Worm (Caenorhabditis elegans) whole organism, young adult: ENCODE data around the gene dsb-2.

Experiments used
- F22D6.2 ChIP-seq: sonication (generic microtip); optimal IDR thresholded peaks from 2 replicates; lab custom pipeline; 2016; ENCODE audit warnings: mild to moderate bottlenecking, missing genetic modification characterization, missing compliant biosample characterization
- F23B12.7 ChIP-seq: sonication (generic microtip); optimal IDR thresholded peaks from 2 replicates; lab custom pipeline; 2017; ENCODE audit warnings: missing genetic modification characterization, mild to moderate bottlenecking, missing compliant biosample characterization, antibody characterized with exemption, moderate library complexity; ENCODE audit not compliant: insufficient read depth
- F37B4.10 ChIP-seq: fragments of 200-800 bp; sonication (Bioruptor generic); IDR thresholded peaks from 2 replicates; pipeline ENCODE4 v1.3.6; 2022; ENCODE audit warnings: missing genetic modification characterization, missing compliant biosample characterization
- F39B2.1 ChIP-seq: fragments of 200-800 bp; sonication (Bioruptor generic); IDR thresholded peaks from 2 replicates; pipeline ENCODE4 v1.3.6; 2022; ENCODE audit warnings: missing genetic modification reagents, missing genetic modification characterization, missing compliant biosample characterization
- Y53G8AR.9 ChIP-seq: fragments of 200-800 bp; sonication (Bioruptor generic); conservative IDR thresholded peaks from 2 replicates; pipeline ENCODE4 v1.3.6; 2022; ENCODE audit warnings: missing genetic modification reagents, missing genetic modification characterization, missing compliant biosample characterization
- Y56A3A.18 ChIP-seq: fragments of 200-800 bp; sonication (Bioruptor generic); IDR thresholded peaks from 2 replicates; pipeline ENCODE4 v1.3.6; 2022; ENCODE audit warnings: missing genetic modification reagents, missing genetic modification characterization, missing compliant biosample characterization
- Y67H2A.10 ChIP-seq: fragments of 200-800 bp; sonication (Bioruptor generic); conservative IDR thresholded peaks from 2 replicates; pipeline ENCODE4 v1.3.6; 2022; ENCODE audit warnings: missing genetic modification reagents, missing genetic modification characterization, missing compliant biosample characterization
- Y79H2A.3 ChIP-seq: fragments of 200-800 bp; sonication (Bioruptor generic); conservative IDR thresholded peaks from 2 replicates; pipeline ENCODE4 v1.3.6; 2022; ENCODE audit warnings: missing genetic modification reagents, missing genetic modification characterization, missing compliant biosample characterization
- ZK185.1 ChIP-seq: sonication (generic microtip); optimal IDR thresholded peaks from 2 replicates; lab custom pipeline; 2016; ENCODE audit warnings: mild to moderate bottlenecking, missing genetic modification characterization, missing compliant biosample characterization; ENCODE audit not compliant: poor library complexity, severe bottlenecking
- ama-1 ChIP-seq, 3 experiments: fragments of 150-350 bp in 1 of 3; sonication (generic microtip) in 2 of 3; optimal IDR thresholded peaks; 2 replicates each; lab custom pipeline; 2014 to 2018; ENCODE audit warnings: missing biosample characterization in 2 of 3, missing genetic modification characterization in 2 of 3, missing genetic modification reagents in 2 of 3
- bed-2 ChIP-seq: fragments of 200-800 bp; sonication (Bioruptor generic); IDR thresholded peaks from 2 replicates; pipeline ENCODE4 v1.3.6; 2022; ENCODE audit warnings: missing genetic modification reagents, missing genetic modification characterization, missing compliant biosample characterization
- cebp-1 ChIP-seq, 2 experiments: fragments of 200-800 bp in 1 of 2; sonication (Bioruptor generic) in 1 of 2; sonication (generic microtip) in 1 of 2; IDR thresholded peaks in 1 of 2; optimal IDR thresholded peaks in 1 of 2; 2 replicates each; pipeline versions ENCODE4 v1.3.6 to Lab custom; 2017 to 2022; ENCODE audit warnings: missing compliant biosample characterization in 2 of 2, missing genetic modification characterization in 2 of 2, mild to moderate bottlenecking in 1 of 2, missing genetic modification reagents in 1 of 2, moderate library complexity in 1 of 2
- cebp-2 ChIP-seq: fragments of 200-800 bp; sonication (Bioruptor generic); IDR thresholded peaks from 2 replicates; pipeline ENCODE4 v1.3.6; 2022; ENCODE audit warnings: missing genetic modification characterization, missing compliant biosample characterization
- ceh-27 ChIP-seq: fragments of 200-800 bp; sonication (Bioruptor generic); optimal IDR thresholded peaks from 2 replicates; lab custom pipeline; 2018; ENCODE audit warnings: mild to moderate bottlenecking, missing genetic modification characterization, moderate library complexity, missing compliant biosample characterization
- ceh-58 ChIP-seq: fragments of 200-800 bp; sonication (Bioruptor generic); IDR thresholded peaks from 2 replicates; pipeline ENCODE4 v1.3.6; 2022; ENCODE audit warnings: missing genetic modification characterization, missing compliant biosample characterization
- egl-44 ChIP-seq: fragments of 200-800 bp; sonication (Bioruptor generic); IDR thresholded peaks from 2 replicates; pipeline ENCODE4 v1.3.6; 2022; ENCODE audit warnings: missing genetic modification reagents, missing genetic modification characterization, missing compliant biosample characterization
- egrh-3 ChIP-seq: fragments of 200-800 bp; sonication (Bioruptor generic); IDR thresholded peaks from 2 replicates; pipeline ENCODE4 v1.3.6; 2022; ENCODE audit warnings: missing genetic modification reagents, missing genetic modification characterization, missing compliant biosample characterization
- ekl-4 ChIP-seq: fragments of 200-800 bp; sonication (Bioruptor generic); IDR thresholded peaks from 2 replicates; pipeline ENCODE4 v1.3.6; 2022; ENCODE audit warnings: missing genetic modification reagents, missing genetic modification characterization, missing compliant biosample characterization
- hmg-1.2 ChIP-seq: fragments of 200-800 bp; sonication (Bioruptor generic); IDR thresholded peaks from 2 replicates; pipeline ENCODE4 v1.3.6; 2022; ENCODE audit warnings: missing genetic modification reagents, missing genetic modification characterization, missing compliant biosample characterization
- hmg-20 ChIP-seq: fragments of 200-800 bp; sonication (Bioruptor generic); IDR thresholded peaks from 2 replicates; pipeline ENCODE4 v1.3.6; 2022; ENCODE audit warnings: missing genetic modification reagents, missing genetic modification characterization, missing compliant biosample characterization
- hsf-1 ChIP-seq: fragments of 200-800 bp; sonication (Bioruptor generic); IDR thresholded peaks from 2 replicates; pipeline ENCODE4 v1.3.6; 2022; ENCODE audit warnings: missing genetic modification reagents, missing genetic modification characterization, missing compliant biosample characterization
- lin-26 ChIP-seq: fragments of 200-800 bp; sonication (Bioruptor generic); IDR thresholded peaks from 2 replicates; pipeline ENCODE4 v1.3.6; 2022; ENCODE audit warnings: missing genetic modification reagents, missing genetic modification characterization, missing compliant biosample characterization
- lin-35 ChIP-seq, 3 experiments: fragments of 150-350 bp in 2 of 3; sonication (generic microtip) in 1 of 3; optimal IDR thresholded peaks; 2 replicates each; lab custom pipeline; 2014 to 2018; ENCODE audit warnings: missing biosample characterization in 3 of 3, missing genetic modification characterization in 3 of 3, missing genetic modification reagents in 3 of 3
- lin-40 ChIP-seq: sonication (generic microtip); optimal IDR thresholded peaks from 2 replicates; lab custom pipeline; 2016; ENCODE audit warnings: missing genetic modification characterization, mild to moderate bottlenecking, missing compliant biosample characterization, missing genotype, missing genetic modification reagents
- lir-1 ChIP-seq: fragments of 200-800 bp; sonication (Bioruptor generic); conservative IDR thresholded peaks from 2 replicates; pipeline ENCODE4 v1.3.6; 2022; ENCODE audit warnings: missing genetic modification reagents, missing genetic modification characterization, missing compliant biosample characterization
- lsy-27 ChIP-seq: sonication (generic microtip); optimal IDR thresholded peaks from 2 replicates; lab custom pipeline; 2017; ENCODE audit warnings: missing genetic modification characterization, mild to moderate bottlenecking, missing compliant biosample characterization, antibody characterized with exemption, missing genotype, borderline replicate concordance; ENCODE audit not compliant: insufficient read depth
- madf-6 ChIP-seq: fragments of 200-800 bp; sonication (Bioruptor generic); IDR thresholded peaks from 2 replicates; pipeline ENCODE4 v1.3.6; 2022; ENCODE audit warnings: missing genetic modification reagents, missing genetic modification characterization, missing compliant biosample characterization
- mcd-1 ChIP-seq: fragments of 200-800 bp; sonication (Bioruptor generic); IDR thresholded peaks from 2 replicates; pipeline ENCODE4 v1.3.6; 2022; ENCODE audit warnings: missing genetic modification reagents, missing genetic modification characterization, missing compliant biosample characterization
- nhr-80 ChIP-seq: sonication (generic microtip); optimal IDR thresholded peaks from 2 replicates; lab custom pipeline; 2016; ENCODE audit warnings: missing genetic modification characterization, missing compliant biosample characterization
- pha-4 ChIP-seq: fragments of 150-350 bp; sonication (generic microtip); optimal IDR thresholded peaks from 2 replicates; lab custom pipeline; 2014; ENCODE audit warnings: missing biosample characterization, missing genetic modification reagents, missing genetic modification characterization
- rec-8 ChIP-seq, 2 experiments: sonication (generic microtip); optimal IDR thresholded peaks; 2 replicates each; lab custom pipeline; 2016; ENCODE audit warnings: mild to moderate bottlenecking in 2 of 2, missing genetic modification characterization in 2 of 2, missing genetic modification reagents in 2 of 2, missing genotype in 2 of 2, missing biosample characterization in 1 of 2, missing compliant biosample characterization in 1 of 2, moderate library complexity in 1 of 2
- rpc-1 ChIP-seq, 2 experiments: fragments of 150-350 bp in 1 of 2; sonication (generic microtip) in 1 of 2; optimal IDR thresholded peaks; 2 replicates each; lab custom pipeline; 2014 to 2018; ENCODE audit warnings: missing biosample characterization in 1 of 2, missing genetic modification characterization in 1 of 2, missing genetic modification reagents in 1 of 2, missing genotype in 1 of 2
- snpc-1.3 ChIP-seq: sonication (generic microtip); optimal IDR thresholded peaks from 2 replicates; lab custom pipeline; 2017; ENCODE audit warnings: missing genetic modification characterization, mild to moderate bottlenecking, missing compliant biosample characterization, antibody characterized with exemption, moderate library complexity, missing genotype, missing genetic modification reagents; ENCODE audit not compliant: insufficient read depth
- snpc-3.4 ChIP-seq: sonication (generic microtip); optimal IDR thresholded peaks from 2 replicates; lab custom pipeline; 2017; ENCODE audit warnings: missing genetic modification characterization, mild to moderate bottlenecking, missing compliant biosample characterization, antibody characterized with exemption, moderate library complexity, missing genotype, missing genetic modification reagents
- snpc-4 ChIP-seq, 5 experiments: fragments of 150-350 bp in 1 of 5; sonication (generic microtip) in 4 of 5; optimal IDR thresholded peaks; 2 replicates each; lab custom pipeline; 2014 to 2018; ENCODE audit warnings: missing genetic modification characterization in 5 of 5, missing biosample characterization in 3 of 5, antibody characterized with exemption in 2 of 5, mild to moderate bottlenecking in 2 of 5, missing compliant biosample characterization in 2 of 5, missing genotype in 2 of 5, moderate library complexity in 2 of 5, missing genetic modification reagents in 1 of 5
- tbp1 ChIP-seq: fragments of 200-800 bp; sonication (Bioruptor generic); optimal IDR thresholded peaks from 2 replicates; lab custom pipeline; 2018; ENCODE audit warnings: mild to moderate bottlenecking, missing genetic modification characterization, missing compliant biosample characterization
- tlf-1 ChIP-seq: fragments of 200-800 bp; sonication (Bioruptor generic); optimal IDR thresholded peaks from 2 replicates; lab custom pipeline; 2018; ENCODE audit warnings: mild to moderate bottlenecking, missing genetic modification characterization, missing compliant biosample characterization
- unc-130 ChIP-seq: sonication (generic microtip); optimal IDR thresholded peaks from 2 replicates; lab custom pipeline; 2016; ENCODE audit warnings: missing genetic modification reagents, missing genetic modification characterization, missing compliant biosample characterization
- unc-62 ChIP-seq: fragments of 150-350 bp; optimal IDR thresholded peaks from 2 replicates; lab custom pipeline; 2014; ENCODE audit warnings: missing biosample characterization, missing genetic modification reagents, missing genetic modification characterization
- ztf-18 ChIP-seq: sonication (generic microtip); optimal IDR thresholded peaks from 2 replicates; lab custom pipeline; 2016; ENCODE audit warnings: missing genotype, mild to moderate bottlenecking, missing genetic modification characterization, missing compliant biosample characterization

Gene dsb-2

DNA sequence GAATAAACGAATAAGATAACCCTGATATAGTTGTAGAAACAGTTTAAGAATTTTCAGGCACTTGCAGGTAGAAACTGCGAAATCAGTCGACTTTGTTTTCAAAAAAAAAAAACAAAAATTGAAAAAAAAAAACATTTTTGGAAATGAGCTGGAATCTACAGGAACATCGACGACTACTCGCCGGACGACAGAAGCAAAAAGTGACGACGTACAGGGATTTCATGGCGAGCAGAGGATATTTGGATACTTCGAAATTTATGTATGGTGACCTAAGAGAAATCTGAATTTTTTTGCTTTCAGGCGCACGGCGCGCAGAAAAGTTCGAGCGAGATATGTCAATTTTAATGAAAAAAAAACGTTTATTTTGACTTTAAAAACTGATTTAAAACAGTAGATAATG lies 9.8 kb upstream of the dsb-2 start:
- TF ChIP-seq unc-130 (GFP tag; lab: Kevin White, UChicago) (no peak), Y53G8AR.9 (0 out of 2 replicates have a peak, but pooled peaks have one; percentile 15), ama-1 (optimal IDR thresholded peaks at IDR 0.05; lab: Kevin White, UChicago) (peak; percentile 26), ama-1 (GFP tag; optimal IDR thresholded peaks at IDR 0.05; lab: Kevin White, UChicago) (no peak), egl-44 (no peak), snpc-3.4 (tag; lab: Kevin White, UChicago) (no peak), F39B2.1 (no peak), lin-35 (GFP tag; optimal IDR thresholded peaks at IDR 0.05; lab: Kevin White, UChicago) (no peak), hmg-1.2 (GFP tag; lab: Robert Waterston, UW) (no peak)

DNA sequence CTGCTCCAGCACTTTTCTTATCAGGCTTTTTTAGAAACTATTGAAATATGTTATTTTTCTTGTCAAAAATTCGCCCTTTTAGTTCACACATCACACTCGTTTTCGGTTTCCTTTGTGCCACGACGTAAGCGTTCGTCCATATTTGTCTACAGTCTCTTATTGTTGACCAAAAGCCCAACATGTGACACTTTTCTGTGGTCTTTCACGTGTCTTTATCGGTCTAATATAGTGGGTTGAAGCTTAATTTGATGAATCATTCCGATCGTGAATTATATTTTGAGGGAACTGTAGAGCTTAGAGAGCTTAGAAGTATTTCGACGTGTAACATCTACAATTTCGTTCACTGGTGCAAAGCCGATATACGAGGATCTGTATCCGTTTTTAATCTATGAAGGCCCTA lies 6.6 kb upstream of the dsb-2 start:
- TF ChIP-seq lin-40 (tag; lab: Kevin White, UChicago) (no peak), cebp-1 (GFP tag; IDR thresholded peaks at IDR 0.05; lab: Robert Waterston, UW) (no peak), cebp-1 (tag; optimal IDR thresholded peaks at IDR 0.05; lab: Kevin White, UChicago) (peak; percentile 14), pha-4 (tag; lab: Kevin White, UChicago) (peak; percentile 21), nhr-80 (tag; lab: Kevin White, UChicago) (peak; percentile 9)

DNA sequence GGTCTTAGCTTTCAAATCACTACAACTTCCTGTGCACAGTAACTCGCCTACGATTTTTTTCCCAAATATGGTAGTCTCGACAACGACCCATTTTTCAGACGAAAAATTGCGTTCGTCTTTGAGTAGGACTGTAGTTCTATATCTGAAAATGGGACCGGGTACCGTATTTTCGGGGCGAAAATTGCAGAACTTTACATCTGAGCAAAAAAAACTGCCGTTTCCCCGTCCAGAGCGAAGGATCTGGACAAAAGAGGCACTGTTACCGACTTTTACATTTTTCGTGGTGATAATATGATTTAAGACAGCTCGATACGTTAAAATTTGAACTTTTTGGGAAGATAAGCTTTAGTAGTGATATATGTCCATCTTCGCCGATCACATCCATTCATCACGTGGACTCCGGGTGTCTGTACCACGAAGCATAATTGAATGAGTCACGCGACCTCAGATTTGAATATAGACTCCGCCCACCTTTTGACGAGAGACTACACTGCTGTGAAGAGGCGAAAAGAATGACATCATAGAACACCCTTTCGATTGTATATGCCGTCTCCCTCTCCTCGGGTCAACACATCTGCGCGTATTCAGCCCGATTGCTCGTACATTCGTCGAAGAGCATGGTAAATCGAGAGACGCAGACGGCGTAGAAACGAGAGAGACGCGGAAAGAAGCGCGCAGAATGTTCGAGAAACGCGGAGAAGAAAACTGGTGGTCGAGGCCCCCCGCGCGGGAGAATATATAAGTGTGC lies 6.0 kb upstream of the dsb-2 start:
- TF ChIP-seq unc-62 = no peak
- no peak for TF ChIP-seq madf-6 (GFP tag; lab: Robert Waterston, UW)
- TF ChIP-seq hmg-1.2 (GFP tag; lab: Robert Waterston, UW) = peak; percentile 82
- no peak for TF ChIP-seq rec-8 (tag; optimal IDR thresholded peaks at IDR 0.05; lab: Kevin White, UChicago)
- 0 out of 2 replicates have a peak, but pooled peaks have one; percentile 45 for TF ChIP-seq ekl-4
- no peak for TF ChIP-seq F22D6.2 (tag; lab: Kevin White, UChicago)
- peak; percentile 19 for TF ChIP-seq ceh-27 (GFP tag; lab: Kevin White, UChicago)
- TF ChIP-seq Y67H2A.10 (GFP tag; lab: Robert Waterston, UW) = no peak
- no peak for TF ChIP-seq lir-1 (GFP tag; lab: Robert Waterston, UW)
- TF ChIP-seq Y56A3A.18 = no peak
- no peak for TF ChIP-seq egrh-3 (GFP tag; lab: Robert Waterston, UW)
- TF ChIP-seq lin-26 (GFP tag; lab: Robert Waterston, UW) = no peak
- TF ChIP-seq F37B4.10 (GFP tag; lab: Robert Waterston, UW) = no peak
- TF ChIP-seq hmg-20 (GFP tag; lab: Robert Waterston, UW) = no peak
- TF ChIP-seq rpc-1 (optimal IDR thresholded peaks at IDR 0.05; lab: Kevin White, UChicago) = peak; percentile 35
- TF ChIP-seq rpc-1 (tag; optimal IDR thresholded peaks at IDR 0.05; lab: Kevin White, UChicago) = no peak
- TF ChIP-seq ztf-18 (tag; lab: Kevin White, UChicago) = no peak
- no peak for TF ChIP-seq snpc-1.3 (tag; lab: Kevin White, UChicago)
- TF ChIP-seq bed-2 (GFP tag; lab: Robert Waterston, UW) = no peak
- TF ChIP-seq ZK185.1 (tag; lab: Kevin White, UChicago) = no peak
- TF ChIP-seq tbp1 (GFP tag; lab: Kevin White, UChicago) = no peak
- TF ChIP-seq lsy-27 (tag; lab: Kevin White, UChicago) = no peak
- peak; percentile 6 for TF ChIP-seq F23B12.7
- TF ChIP-seq F39B2.1 = no peak
- TF ChIP-seq cebp-2 (GFP tag; lab: Robert Waterston, UW) = no peak
- no peak for TF ChIP-seq snpc-4 (GFP tag; optimal IDR thresholded peaks at IDR 0.05; lab: Kevin White, UChicago)
- TF ChIP-seq snpc-4 (tag; optimal IDR thresholded peaks at IDR 0.05; lab: Kevin White, UChicago) = peak in 1 of 4 experiments; percentile 4
- TF ChIP-seq Y79H2A.3 = no peak
- TF ChIP-seq cebp-1 (GFP tag; IDR thresholded peaks at IDR 0.05; lab: Robert Waterston, UW) = no peak
- peak; percentile 43 for TF ChIP-seq cebp-1 (tag; optimal IDR thresholded peaks at IDR 0.05; lab: Kevin White, UChicago)
- TF ChIP-seq mcd-1 (GFP tag; lab: Robert Waterston, UW) = peak; percentile 64
- TF ChIP-seq ceh-58 (GFP tag; lab: Robert Waterston, UW) = no peak
- peak; percentile 95 for TF ChIP-seq hsf-1 (GFP tag; lab: Robert Waterston, UW)
- TF ChIP-seq tlf-1 (GFP tag; lab: Kevin White, UChicago) = no peak
